Fruit fly (Drosophila melanogaster): Measurements from ENCODE around the gene CG42268.

CG42268 gene

DNA sequence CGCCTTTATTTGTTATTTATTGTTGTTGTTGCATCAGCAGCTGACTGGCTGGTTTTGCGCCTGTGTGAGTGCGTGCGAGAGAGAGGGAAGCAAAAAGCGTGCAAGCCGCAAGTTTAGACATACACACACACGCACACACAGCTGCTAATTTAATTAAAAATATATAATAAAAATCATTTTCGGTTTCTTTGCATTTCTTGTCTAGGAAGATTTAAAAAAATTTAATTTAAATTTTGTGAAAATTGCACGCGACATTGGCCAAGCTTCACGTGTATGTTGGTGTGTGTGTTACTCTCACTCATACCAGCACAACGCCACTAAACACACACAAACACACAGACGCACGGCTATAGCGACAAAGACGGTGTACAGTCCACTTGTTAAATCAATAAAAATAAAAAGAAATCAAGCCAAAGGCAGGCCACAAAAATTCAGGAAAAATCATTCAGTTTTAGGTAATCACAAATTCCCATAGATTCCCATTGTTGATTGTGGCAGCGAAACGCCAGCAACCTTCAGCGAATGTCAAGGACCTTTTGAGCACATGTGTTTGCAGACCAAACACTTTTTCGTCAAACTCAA is 66.6 kb downstream of the CG42268 start:
- TF ChIP-seq psq (optimal IDR thresholded peaks at IDR 0.05) = no peak
- no peak for TF ChIP-seq Myc (optimal IDR thresholded peaks at IDR 0.05)
- TF ChIP-seq ttk (optimal IDR thresholded peaks at IDR 0.05) = no peak
- TF ChIP-seq h (optimal IDR thresholded peaks at IDR 0.05) = no peak
- TF ChIP-seq insv (optimal IDR thresholded peaks at IDR 0.05) = no peak
- no peak for TF ChIP-seq Sin3A (optimal IDR thresholded peaks at IDR 0.05)

DNA sequence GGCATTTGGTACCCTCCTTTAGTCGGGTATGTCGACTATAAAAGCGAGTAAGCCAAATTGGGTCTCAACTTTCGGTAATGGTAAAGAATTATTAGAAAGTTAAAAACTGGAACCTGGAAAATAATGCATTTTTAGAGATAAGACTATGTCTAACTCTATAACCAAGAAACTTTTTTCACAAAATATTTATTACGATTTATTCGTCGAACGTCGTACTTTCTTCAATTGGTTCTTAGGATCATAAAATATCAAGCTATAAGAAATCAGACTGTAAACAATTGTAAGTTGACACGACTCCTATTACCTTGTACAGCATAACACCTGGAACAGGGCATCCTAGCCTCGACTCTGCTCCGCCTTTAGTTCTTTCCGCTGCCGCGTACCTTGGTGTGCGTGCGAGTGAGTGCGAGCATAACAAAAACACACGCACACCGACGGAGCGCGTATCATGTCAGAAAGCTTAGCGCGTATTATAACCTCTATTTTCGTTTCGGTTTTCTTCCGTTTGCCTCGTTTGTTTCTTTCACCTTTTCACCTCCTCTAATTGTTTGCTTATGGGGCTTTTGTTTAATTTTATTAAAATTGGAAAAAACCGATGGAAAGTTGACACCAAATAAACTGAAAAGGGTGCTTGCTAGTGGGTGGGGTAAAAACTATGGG is 67.2 kb downstream of the CG42268 start:
- TF ChIP-seq h (optimal IDR thresholded peaks at IDR 0.05) (no peak), Sin3A (optimal IDR thresholded peaks at IDR 0.05) (no peak), insv (optimal IDR thresholded peaks at IDR 0.05) (no peak), ttk (optimal IDR thresholded peaks at IDR 0.05) (no peak), psq (optimal IDR thresholded peaks at IDR 0.05) (no peak)

dm6 chr3L:9692234-9692891 is 67.8 kb downstream of the CG42268 start:
- no peak for TF ChIP-seq ttk (optimal IDR thresholded peaks at IDR 0.05)
- TF ChIP-seq insv (optimal IDR thresholded peaks at IDR 0.05) = no peak
- TF ChIP-seq Sin3A (optimal IDR thresholded peaks at IDR 0.05) = no peak
- TF ChIP-seq h (optimal IDR thresholded peaks at IDR 0.05) = no peak
- TF ChIP-seq psq (optimal IDR thresholded peaks at IDR 0.05) = no peak
- no peak for TF ChIP-seq Myc (optimal IDR thresholded peaks at IDR 0.05)

DNA sequence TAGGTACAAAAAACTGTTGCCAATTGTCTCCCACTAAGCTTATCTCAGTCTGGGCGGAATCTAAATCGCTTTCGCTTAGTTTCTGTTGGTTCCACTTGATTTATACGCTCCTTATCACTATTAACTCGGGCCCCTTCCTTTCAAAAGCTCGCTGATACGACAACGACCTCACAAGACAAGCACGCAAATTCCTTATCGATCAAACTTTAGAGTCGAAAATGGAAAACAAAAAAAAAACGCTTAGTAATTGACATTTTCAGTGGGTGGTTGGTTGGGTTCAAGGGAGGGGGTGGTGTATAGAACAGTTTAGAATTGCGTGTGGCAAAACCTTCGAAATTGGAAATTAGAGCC is 68.7 kb downstream of the CG42268 start:
- TF ChIP-seq psq (optimal IDR thresholded peaks at IDR 0.05) = no peak

- no peak for TF ChIP-seq h (optimal IDR thresholded peaks at IDR 0.05)
- no peak for TF ChIP-seq Myc (optimal IDR thresholded peaks at IDR 0.05)
- no peak for TF ChIP-seq insv (optimal IDR thresholded peaks at IDR 0.05)
- TF ChIP-seq psq (optimal IDR thresholded peaks at IDR 0.05) = no peak
- TF ChIP-seq Sin3A (optimal IDR thresholded peaks at IDR 0.05) = no peak
- TF ChIP-seq ttk (optimal IDR thresholded peaks at IDR 0.05) = no peak
Measured at dm6 chr3L:9690798-9691475, 69.3 kb downstream of the CG42268 start.

DNA sequence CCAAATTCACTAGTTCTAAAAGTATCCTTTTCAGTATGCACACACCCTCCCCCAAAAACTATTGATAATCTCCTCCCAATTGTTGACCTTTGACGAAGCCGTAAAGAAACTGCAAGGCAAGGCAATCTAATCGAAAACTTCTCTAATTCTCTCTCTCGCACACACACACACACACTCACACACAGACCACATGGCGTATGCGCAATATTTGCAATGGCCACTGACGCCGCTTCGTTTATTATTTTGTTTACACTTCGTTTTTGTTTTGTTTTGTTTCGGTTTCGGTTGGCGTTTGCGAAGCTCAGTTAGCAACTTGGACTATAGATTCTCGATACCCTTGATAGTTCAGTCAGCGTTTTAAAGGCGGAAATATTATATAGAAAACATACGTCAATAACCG is 70.4 kb downstream of the CG42268 start:
- TF ChIP-seq insv (optimal IDR thresholded peaks at IDR 0.05) (no peak), ttk (optimal IDR thresholded peaks at IDR 0.05) (no peak), h (optimal IDR thresholded peaks at IDR 0.05) (no peak), Sin3A (optimal IDR thresholded peaks at IDR 0.05) (no peak), psq (optimal IDR thresholded peaks at IDR 0.05) (no peak)

- TF ChIP-seq psq (optimal IDR thresholded peaks at IDR 0.05) (no peak), Sin3A (optimal IDR thresholded peaks at IDR 0.05) (no peak), Myc (optimal IDR thresholded peaks at IDR 0.05) (no peak), h (optimal IDR thresholded peaks at IDR 0.05) (no peak), ttk (optimal IDR thresholded peaks at IDR 0.05) (no peak), insv (optimal IDR thresholded peaks at IDR 0.05) (no peak)
Measured at dm6 chr3L:9688674-9689073, 71.5 kb downstream of the CG42268 start.

- TF ChIP-seq psq (optimal IDR thresholded peaks at IDR 0.05) (no peak), insv (optimal IDR thresholded peaks at IDR 0.05) (no peak), ttk (optimal IDR thresholded peaks at IDR 0.05) (no peak), h (optimal IDR thresholded peaks at IDR 0.05) (no peak), Sin3A (optimal IDR thresholded peaks at IDR 0.05) (no peak), Myc (optimal IDR thresholded peaks at IDR 0.05) (no peak)
Measured at dm6 chr3L:9687536-9687935, 72.7 kb downstream of the CG42268 start.

DNA sequence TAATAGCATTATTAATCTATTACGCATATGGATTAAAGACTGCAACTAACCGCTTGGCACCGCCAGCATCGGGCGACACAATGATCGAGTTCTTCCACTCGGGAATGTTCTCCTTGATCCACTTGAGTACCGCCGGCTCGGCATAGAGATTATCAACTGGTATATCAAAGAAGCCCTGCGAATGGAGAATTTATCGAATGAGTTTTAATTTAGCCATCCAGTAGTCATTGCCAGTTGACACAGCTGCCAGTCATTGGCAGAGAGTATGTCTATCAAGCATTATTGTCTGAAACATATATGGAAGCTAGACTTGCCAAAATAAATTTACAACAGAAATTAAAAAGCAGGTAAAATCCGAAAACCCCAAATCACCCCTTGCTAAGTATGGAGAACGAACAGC is 75.3 kb downstream of the CG42268 start, which contains the start of gene CG16719:
TSS of gene CG16719 (plus strand) at position 301 of the 400 bp plus-strand sequence.
- TF ChIP-seq h (optimal IDR thresholded peaks at IDR 0.05) (no peak), ttk (optimal IDR thresholded peaks at IDR 0.05) (no peak), psq (optimal IDR thresholded peaks at IDR 0.05) (no peak), insv (optimal IDR thresholded peaks at IDR 0.05) (no peak), Sin3A (optimal IDR thresholded peaks at IDR 0.05) (no peak), Myc (optimal IDR thresholded peaks at IDR 0.05) (no peak)

Measured in Kc167 (cell line).